Worm (Caenorhabditis elegans): ENCODE measurements around the gene swt-5.

DNA sequence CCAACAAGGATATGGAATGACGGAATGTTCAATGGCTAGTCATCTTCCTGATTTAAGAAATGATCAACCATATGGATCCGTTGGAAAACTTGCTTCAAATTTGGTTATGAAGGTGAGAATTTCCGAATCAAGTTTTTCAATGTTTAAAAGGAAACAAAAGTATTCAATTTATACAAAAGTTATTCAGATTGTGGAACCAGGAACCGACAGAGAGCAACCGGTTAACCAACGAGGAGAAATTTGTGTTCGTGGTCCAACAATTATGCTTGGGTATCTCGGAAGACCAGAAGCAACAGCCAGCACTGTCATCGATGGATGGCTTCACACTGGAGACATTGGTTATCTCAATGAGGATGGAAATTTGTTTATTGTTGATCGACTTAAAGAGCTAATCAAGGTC is 8.4 kb downstream of the swt-5 start:
- TF ChIP-seq hmbx-1 (tag; optimal IDR thresholded peaks at IDR 0.05) (no peak), tbx-11 (GFP tag; IDR thresholded peaks at IDR 0.05) (no peak), tra-4 (tag; optimal IDR thresholded peaks at IDR 0.05) (no peak), flt-1 (GFP tag; IDR thresholded peaks at IDR 0.05) (no peak), aly-1 (tag; optimal IDR thresholded peaks at IDR 0.05) (no peak), pes-1 (GFP tag; IDR thresholded peaks at IDR 0.05) (no peak), B0310.2 (tag; optimal IDR thresholded peaks at IDR 0.05) (no peak)

Measured in whole organism, early embryonic.